Worm (Caenorhabditis elegans): ENCODE results near the gene W02F12.4.
A peak's percentile ranks its signal among the peaks of the same experiment; 100 is the strongest.

W02F12.4 gene

DNA sequence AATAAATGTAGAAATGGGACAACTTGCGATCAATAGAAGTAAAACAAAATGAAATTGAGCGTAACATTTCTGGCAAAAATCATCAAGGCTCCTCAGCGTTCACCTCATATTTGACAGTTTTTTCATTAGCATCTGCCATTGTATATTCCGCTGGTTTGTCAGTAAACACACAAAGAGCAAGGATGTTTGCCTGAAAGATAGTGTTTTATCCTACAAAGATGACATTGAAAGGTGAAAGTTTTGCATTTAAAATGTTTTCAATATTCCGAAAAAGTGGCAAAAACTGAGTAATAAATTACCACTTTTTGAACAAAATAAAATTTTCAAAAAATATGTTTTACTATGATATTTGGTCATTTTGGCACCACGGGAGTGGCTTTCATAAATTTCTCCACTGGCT is 20.8 kb downstream of the W02F12.4 start:
- no peak for TF ChIP-seq lsy-2 (tag; optimal IDR thresholded peaks at IDR 0.05)

DNA sequence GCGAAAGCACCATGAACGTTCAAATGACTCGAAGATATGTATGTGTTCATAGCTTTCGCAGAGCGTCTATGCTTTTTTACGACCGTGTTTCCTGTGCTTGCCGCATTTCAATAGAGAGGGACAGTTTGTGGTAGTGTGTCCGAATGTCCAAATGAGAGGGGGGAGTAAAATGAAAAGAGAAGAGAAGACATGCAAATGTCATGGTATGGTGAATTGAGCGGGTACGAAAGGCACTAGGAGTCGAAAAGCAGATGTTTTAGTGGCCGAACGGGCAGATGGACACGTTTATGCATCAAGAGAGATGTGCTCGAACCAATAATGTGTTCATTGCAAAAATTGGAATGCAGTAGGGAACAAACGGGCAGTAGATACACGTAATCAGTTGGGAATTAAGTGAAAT is 21.2 kb downstream of the W02F12.4 start:
- no peak for TF ChIP-seq nhr-28 (tag; optimal IDR thresholded peaks at IDR 0.05)
- peak; percentile 59 for TF ChIP-seq nhr-2 (tag; optimal IDR thresholded peaks at IDR 0.05)
- TF ChIP-seq ces-1 (GFP tag; optimal IDR thresholded peaks at IDR 0.05), result no peak
- TF ChIP-seq elt-3 (tag; optimal IDR thresholded peaks at IDR 0.05), result no peak
- no peak for TF ChIP-seq flh-1 (GFP tag; optimal IDR thresholded peaks at IDR 0.05)
- peak; percentile 20 for TF ChIP-seq cnd-1 (tag; optimal IDR thresholded peaks at IDR 0.05)
- peak; percentile 60 for TF ChIP-seq lin-32 (GFP tag; optimal IDR thresholded peaks at IDR 0.05)
- TF ChIP-seq sem-2 (GFP tag; optimal IDR thresholded peaks at IDR 0.05), result no peak

DNA sequence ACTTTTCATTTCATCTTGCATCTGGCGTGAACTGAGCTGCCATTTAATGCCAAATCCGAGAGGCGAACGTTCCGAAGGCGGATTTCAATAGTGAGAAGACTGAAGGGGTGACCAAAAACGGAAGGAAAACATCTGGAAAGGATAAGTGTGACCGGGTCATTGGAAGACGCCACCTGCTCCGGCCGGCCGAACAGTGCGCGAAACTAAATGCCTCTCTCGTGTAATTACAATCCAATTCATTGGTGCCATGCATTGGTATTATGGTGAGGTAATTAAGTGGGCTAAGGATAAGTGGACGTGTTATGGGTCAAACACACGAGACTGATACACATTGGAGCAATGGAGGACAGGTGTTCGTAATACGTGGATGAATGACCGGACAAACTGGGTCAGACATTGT is 22.2 kb downstream of the W02F12.4 start:
- TF ChIP-seq blmp-1 (tag; optimal IDR thresholded peaks at IDR 0.05) (no peak), nhr-2 (tag; optimal IDR thresholded peaks at IDR 0.05) (peak; percentile 100), cnd-1 (tag; optimal IDR thresholded peaks at IDR 0.05) (peak; percentile 76), drap-1 (GFP tag; optimal IDR thresholded peaks at IDR 0.05) (no peak), lsy-2 (tag; optimal IDR thresholded peaks at IDR 0.05) (no peak), unc-62 (GFP tag; optimal IDR thresholded peaks at IDR 0.05) (no peak), bed-3 (GFP tag; optimal IDR thresholded peaks at IDR 0.05) (no peak), lin-32 (GFP tag; optimal IDR thresholded peaks at IDR 0.05) (peak; percentile 98), mls-2 (tag; optimal IDR thresholded peaks at IDR 0.05) (peak; percentile 80), ztf-11 (tag; optimal IDR thresholded peaks at IDR 0.05) (peak; percentile 28), ces-1 (GFP tag; optimal IDR thresholded peaks at IDR 0.05) (peak; percentile 72), ceh-43 (GFP tag; optimal IDR thresholded peaks at IDR 0.05) (peak; percentile 78), elt-1 (tag; optimal IDR thresholded peaks at IDR 0.05; ENCODE audit: borderline replicate concordance, insufficient read depth) (no peak), sptf-1 (tag; optimal IDR thresholded peaks at IDR 0.05) (peak; percentile 36), pha-4 (tag; optimal IDR thresholded peaks at IDR 0.05) (no peak), sem-2 (GFP tag; optimal IDR thresholded peaks at IDR 0.05) (no peak), elt-3 (tag; optimal IDR thresholded peaks at IDR 0.05) (no peak)

DNA sequence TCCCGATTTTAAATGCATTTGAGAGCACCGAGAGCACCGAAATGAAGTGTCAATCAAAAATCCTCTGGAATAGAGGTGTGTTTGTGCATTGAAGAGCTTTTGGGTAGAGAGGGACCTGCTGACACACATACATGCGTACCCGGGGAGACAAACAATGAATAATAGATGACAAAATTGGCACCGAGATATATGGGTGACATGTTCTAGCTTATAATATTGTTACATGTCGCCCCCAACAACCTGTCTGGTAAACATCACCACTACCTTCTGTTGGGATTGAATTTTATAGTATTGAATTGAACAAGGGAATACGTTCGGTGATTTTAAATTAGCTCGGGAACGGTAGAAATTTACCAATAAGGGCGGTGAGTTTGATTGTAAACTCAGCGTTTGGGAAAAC is 23.0 kb downstream of the W02F12.4 start:
- TF ChIP-seq ces-1 (GFP tag; optimal IDR thresholded peaks at IDR 0.05), result peak; percentile 10
- no peak for TF ChIP-seq elt-1 (tag; optimal IDR thresholded peaks at IDR 0.05; ENCODE audit: borderline replicate concordance, insufficient read depth)
- TF ChIP-seq lin-32 (GFP tag; optimal IDR thresholded peaks at IDR 0.05), result no peak
- no peak for TF ChIP-seq ceh-43 (GFP tag; optimal IDR thresholded peaks at IDR 0.05)

DNA sequence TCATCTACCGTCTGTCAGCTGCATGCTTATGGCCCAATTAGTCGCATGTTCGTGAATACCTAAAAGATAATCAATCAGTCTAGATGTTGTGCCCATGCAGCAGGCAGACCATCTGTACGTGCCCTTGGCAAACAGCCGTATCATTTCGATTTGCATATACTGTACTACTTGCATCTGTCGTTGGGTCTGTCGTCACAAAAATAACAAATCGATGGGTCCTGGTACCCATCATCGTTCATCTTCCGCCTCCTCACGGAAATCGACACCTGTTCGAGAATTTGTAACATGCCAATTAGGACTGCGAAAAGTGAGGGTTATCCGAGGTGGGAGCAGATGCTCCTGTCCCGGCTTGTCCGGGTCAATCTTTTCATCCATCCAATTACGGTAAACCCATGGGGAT is 23.5 kb downstream of the W02F12.4 start:
- peak; percentile 83 for TF ChIP-seq nhr-2 (tag; optimal IDR thresholded peaks at IDR 0.05)
- TF ChIP-seq lin-13 (tag; optimal IDR thresholded peaks at IDR 0.05), result no peak
- peak; percentile 44 for TF ChIP-seq cnd-1 (tag; optimal IDR thresholded peaks at IDR 0.05)
- peak; percentile 57 for TF ChIP-seq lin-32 (GFP tag; optimal IDR thresholded peaks at IDR 0.05)
- TF ChIP-seq mep-1 (tag; optimal IDR thresholded peaks at IDR 0.05), result peak; percentile 7

DNA sequence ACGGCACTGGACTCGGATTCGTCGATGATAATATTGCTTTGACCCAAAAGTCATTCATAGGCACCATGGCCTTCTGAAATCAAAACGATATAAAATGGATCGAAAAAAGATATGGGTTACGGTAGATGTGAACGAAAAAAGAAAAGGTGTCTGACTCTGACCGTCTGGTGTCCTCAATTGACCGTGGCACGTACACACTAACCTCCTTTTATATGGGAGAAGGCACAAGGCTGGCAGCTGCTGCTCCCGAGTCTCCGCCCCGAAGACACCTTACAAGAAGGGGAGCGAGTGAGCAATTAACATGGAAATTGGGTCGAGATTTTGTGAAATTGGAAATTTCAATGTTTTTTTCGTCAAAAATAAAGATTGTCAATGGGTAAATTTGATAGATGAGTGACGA is 25.2 kb downstream of the W02F12.4 start, which contains the start of gene egl-46:
egl-46 (minus strand) TSS at position 73 of the 400 bp plus-strand sequence.
- TF ChIP-seq lsy-2 (tag; optimal IDR thresholded peaks at IDR 0.05) (peak; percentile 8), bed-3 (GFP tag; optimal IDR thresholded peaks at IDR 0.05) (no peak), ztf-11 (tag; optimal IDR thresholded peaks at IDR 0.05) (no peak), elt-1 (tag; optimal IDR thresholded peaks at IDR 0.05; ENCODE audit: borderline replicate concordance, insufficient read depth) (no peak), nhr-28 (tag; optimal IDR thresholded peaks at IDR 0.05) (no peak), flh-1 (GFP tag; optimal IDR thresholded peaks at IDR 0.05) (no peak), M03D4.4 (tag; optimal IDR thresholded peaks at IDR 0.05) (no peak), ceh-83 (GFP tag; optimal IDR thresholded peaks at IDR 0.05) (no peak), mls-2 (tag; optimal IDR thresholded peaks at IDR 0.05) (no peak), ceh-39 (tag; optimal IDR thresholded peaks at IDR 0.05) (no peak), ham-2 (GFP tag; optimal IDR thresholded peaks at IDR 0.05) (no peak), drap-1 (GFP tag; optimal IDR thresholded peaks at IDR 0.05) (no peak), lin-32 (GFP tag; optimal IDR thresholded peaks at IDR 0.05) (peak; percentile 54), hlh-1 (tag; optimal IDR thresholded peaks at IDR 0.05) (no peak), cnd-1 (tag; optimal IDR thresholded peaks at IDR 0.05) (peak; percentile 33), nhr-2 (tag; optimal IDR thresholded peaks at IDR 0.05) (peak; percentile 86), pha-4 (tag; optimal IDR thresholded peaks at IDR 0.05) (no peak)
